Worm (Caenorhabditis elegans): ENCODE measurements around the gene rnp-7.
"Not testable (repeated sequence)": the region's sequence is repeated elsewhere in the genome, so short reads cannot be mapped to it uniquely, and the experiment has no call there.

The rnp-7 gene

ce11 chrIII:7133559-7133958 lies 27.4 kb downstream of the rnp-7 start, which contains the start of the genes pot-1 and ggtb-1 (continued):
- peak in 1 of 2 experiments; percentile 62 for TF ChIP-seq lsy-2 (tag; optimal IDR thresholded peaks at IDR 0.05)
- no peak for TF ChIP-seq irx-1 (tag; optimal IDR thresholded peaks at IDR 0.05)
- TF ChIP-seq unc-86 (tag; optimal IDR thresholded peaks at IDR 0.05): no peak
- no peak for TF ChIP-seq sox-4 (tag; optimal IDR thresholded peaks at IDR 0.05)
- TF ChIP-seq skn-1 (tag; optimal IDR thresholded peaks at IDR 0.05): peak; percentile 21
- no peak for TF ChIP-seq lin-39 (tag; optimal IDR thresholded peaks at IDR 0.05)
- peak; percentile 19 for TF ChIP-seq blmp-1 (tag; optimal IDR thresholded peaks at IDR 0.05)
- TF ChIP-seq ama-1 (optimal IDR thresholded peaks at IDR 0.05): no peak
- TF ChIP-seq efl-1 (optimal IDR thresholded peaks at IDR 0.05): peak; percentile 2 to 67
- peak; percentile 75 to 97 for TF ChIP-seq efl-1 (GFP tag; optimal IDR thresholded peaks at IDR 0.05 in 1 of 2)
- no peak for TF ChIP-seq ceh-8 (GFP tag; optimal IDR thresholded peaks at IDR 0.05)
- TF ChIP-seq nhr-20 (tag; optimal IDR thresholded peaks at IDR 0.05): no peak
- peak; percentile 18 to 74 for TF ChIP-seq lin-35 (GFP tag; optimal IDR thresholded peaks at IDR 0.05)
- no peak for TF ChIP-seq lin-15B (tag; optimal IDR thresholded peaks at IDR 0.05)
- no peak for TF ChIP-seq nhr-19 (GFP tag; conservative IDR thresholded peaks at IDR 0.05)
- TF ChIP-seq dsc-1 (tag; optimal IDR thresholded peaks at IDR 0.05): no peak
- TF ChIP-seq C04F5.9 (tag; optimal IDR thresholded peaks at IDR 0.05): no peak
- TF ChIP-seq ces-1 (GFP tag; optimal IDR thresholded peaks at IDR 0.05): no peak
- TF ChIP-seq hpl-2 (GFP tag; optimal IDR thresholded peaks at IDR 0.05): no peak
- TF ChIP-seq nhr-71 (tag; optimal IDR thresholded peaks at IDR 0.05): no peak
- TF ChIP-seq sptf-1 (tag; optimal IDR thresholded peaks at IDR 0.05): no peak
- peak in 1 of 3 experiments; percentile 4 for TF ChIP-seq ceh-82 (tag; optimal IDR thresholded peaks at IDR 0.05)
- peak; percentile 34 for TF ChIP-seq snu-23 (GFP tag; optimal IDR thresholded peaks at IDR 0.05)
- TF ChIP-seq ceh-88 (GFP tag; IDR thresholded peaks at IDR 0.05): no peak

- TF ChIP-seq efl-3 (GFP tag; optimal IDR thresholded peaks at IDR 0.05); fos-1 (tag; optimal IDR thresholded peaks at IDR 0.05); skn-1 (tag; optimal IDR thresholded peaks at IDR 0.05): not testable (repeated sequence)
Observed at ce11 chrIII:7128601-7129000, 32.4 kb downstream of the rnp-7 start, which contains the start of gene viro-2. TSS of gene viro-2 (plus strand) at chrIII:7128901.

- TF ChIP-seq ceh-90 (tag; optimal IDR thresholded peaks at IDR 0.05) (no peak), ztf-4 (tag; optimal IDR thresholded peaks at IDR 0.05) (no peak), lin-14 (GFP tag; optimal IDR thresholded peaks at IDR 0.05) (no peak), aha-1 (tag; optimal IDR thresholded peaks at IDR 0.05) (no peak), nhr-76 (tag; optimal IDR thresholded peaks at IDR 0.05) (no peak), nhr-77 (tag; optimal IDR thresholded peaks at IDR 0.05) (no peak), rnt-1 (tag; optimal IDR thresholded peaks at IDR 0.05) (no peak), efl-1 (optimal IDR thresholded peaks at IDR 0.05) (no peak), efl-1 (GFP tag; optimal IDR thresholded peaks at IDR 0.05 in 1 of 2) (no peak), blmp-1 (tag; optimal IDR thresholded peaks at IDR 0.05) (no peak), pqm-1 (tag; optimal IDR thresholded peaks at IDR 0.05) (no peak), C04F5.9 (tag; optimal IDR thresholded peaks at IDR 0.05) (no peak), efl-3 (GFP tag; optimal IDR thresholded peaks at IDR 0.05) (no peak), lsy-2 (tag; optimal IDR thresholded peaks at IDR 0.05) (no peak), unc-130 (tag; optimal IDR thresholded peaks at IDR 0.05) (no peak), alr-1 (tag; optimal IDR thresholded peaks at IDR 0.05; ENCODE audit: borderline replicate concordance) (no peak), ceh-82 (tag; optimal IDR thresholded peaks at IDR 0.05) (no peak)
Observed at ce11 chrIII:7124364-7124763, 36.6 kb downstream of the rnp-7 start, which contains the start of gene B0280.2. TSS of gene B0280.2 (plus strand) at chrIII:7124664.

- TF ChIP-seq lir-3 (tag; optimal IDR thresholded peaks at IDR 0.05; ENCODE audit: poor library complexity) (no peak), F16B12.6 (tag; optimal IDR thresholded peaks at IDR 0.05) (peak; percentile 90), unc-130 (tag; optimal IDR thresholded peaks at IDR 0.05) (no peak), pax-3 (tag; optimal IDR thresholded peaks at IDR 0.05) (no peak), lsy-2 (tag; optimal IDR thresholded peaks at IDR 0.05) (peak; percentile 90 to 97), snu-23 (GFP tag; optimal IDR thresholded peaks at IDR 0.05) (peak; percentile 43), blmp-1 (tag; optimal IDR thresholded peaks at IDR 0.05) (peak; percentile 1), egl-13 (tag; optimal IDR thresholded peaks at IDR 0.05) (no peak), fkh-4 (tag; optimal IDR thresholded peaks at IDR 0.05; ENCODE audit: borderline replicate concordance) (no peak), rnt-1 (tag; optimal IDR thresholded peaks at IDR 0.05) (peak; percentile 10), efl-1 (optimal IDR thresholded peaks at IDR 0.05) (peak; percentile 36 to 62), efl-1 (GFP tag; optimal IDR thresholded peaks at IDR 0.05 in 1 of 2) (peak; percentile 52 to 89), mab-9 (GFP tag; IDR thresholded peaks at IDR 0.05) (no peak), nhr-47 (tag; optimal IDR thresholded peaks at IDR 0.05) (no peak), nhr-19 (GFP tag; conservative IDR thresholded peaks at IDR 0.05) (peak; percentile 48; the same call in 1 of the 2 replicates), hlh-4 (tag; optimal IDR thresholded peaks at IDR 0.05) (no peak), C16A3.4 (tag; optimal IDR thresholded peaks at IDR 0.05) (peak; percentile 21), elt-2 (tag; optimal IDR thresholded peaks at IDR 0.05) (peak; percentile 47), ceh-82 (tag; optimal IDR thresholded peaks at IDR 0.05) (peak in 1 of 3 experiments; percentile 27), dpl-1 (GFP tag; optimal IDR thresholded peaks at IDR 0.05) (peak in 2 of 3 experiments; percentile 32 to 48), lin-35 (GFP tag; optimal IDR thresholded peaks at IDR 0.05) (peak; percentile 37 to 71)
Observed at ce11 chrIII:7122860-7123259, 38.1 kb downstream of the rnp-7 start, which contains the start of the genes B0280.9 and rpia-1. TSS of gene B0280.9 (minus strand) at chrIII:7122895. TSS of gene rpia-1 (plus strand) at chrIII:7123128.
